Worm (Caenorhabditis elegans) whole organism, young adult: Measurements from ENCODE around the gene C16C8.7.

Source experiments
- B0336.3 ChIP-seq: fragments of 200-800 bp; sonication (Bioruptor generic); IDR thresholded peaks from 2 replicates; pipeline ENCODE4 v1.3.6; 2022; ENCODE audit warnings: missing genetic modification characterization, missing compliant biosample characterization
- F22D6.2 ChIP-seq: sonication (generic microtip); optimal IDR thresholded peaks from 2 replicates; lab custom pipeline; 2016; ENCODE audit warnings: mild to moderate bottlenecking, missing genetic modification characterization, missing compliant biosample characterization
- F23B12.7 ChIP-seq: sonication (generic microtip); optimal IDR thresholded peaks from 2 replicates; lab custom pipeline; 2017; ENCODE audit warnings: missing genetic modification characterization, mild to moderate bottlenecking, missing compliant biosample characterization, antibody characterized with exemption, moderate library complexity; ENCODE audit not compliant: insufficient read depth
- F33H1.4 ChIP-seq: fragments of 200-800 bp; sonication (Bioruptor generic); IDR thresholded peaks from 2 replicates; pipeline ENCODE4 v1.3.6; 2022; ENCODE audit warnings: missing genetic modification reagents, missing genetic modification characterization, missing compliant biosample characterization
- F55B11.4 ChIP-seq: sonication (generic microtip); optimal IDR thresholded peaks from 2 replicates; lab custom pipeline; 2016; ENCODE audit warnings: missing compliant biosample characterization, missing genetic modification characterization, borderline replicate concordance; ENCODE audit not compliant: insufficient read depth
- F57A8.1 ChIP-seq: fragments of 200-800 bp; sonication (Bioruptor generic); optimal IDR thresholded peaks from 2 replicates; lab custom pipeline; 2018; ENCODE audit warnings: mild to moderate bottlenecking, missing genetic modification characterization, moderate library complexity, missing compliant biosample characterization
- K11D2.4 ChIP-seq: fragments of 200-800 bp; sonication (Bioruptor generic); IDR thresholded peaks from 2 replicates; pipeline ENCODE4 v1.3.6; 2022; ENCODE audit warnings: missing genetic modification reagents, missing genetic modification characterization, missing compliant biosample characterization
- K12H6.12 ChIP-seq: fragments of 200-800 bp; sonication (Bioruptor generic); optimal IDR thresholded peaks from 2 replicates; lab custom pipeline; 2018; ENCODE audit warnings: mild to moderate bottlenecking, missing genetic modification characterization, missing compliant biosample characterization
- ZK185.1 ChIP-seq: sonication (generic microtip); optimal IDR thresholded peaks from 2 replicates; lab custom pipeline; 2016; ENCODE audit warnings: mild to moderate bottlenecking, missing genetic modification characterization, missing compliant biosample characterization; ENCODE audit not compliant: poor library complexity, severe bottlenecking
- aptf-2 ChIP-seq: fragments of 200-800 bp; sonication (Bioruptor generic); conservative IDR thresholded peaks from 2 replicates; pipeline ENCODE4 v1.3.6; 2022; ENCODE audit warnings: missing genetic modification reagents, missing genetic modification characterization, missing compliant biosample characterization
- aptf-3 ChIP-seq: fragments of 200-800 bp; sonication (Bioruptor generic); IDR thresholded peaks from 2 replicates; pipeline ENCODE4 v1.3.6; 2022; ENCODE audit warnings: missing genetic modification characterization, missing compliant biosample characterization
- attf-3 ChIP-seq: fragments of 200-800 bp; sonication (Bioruptor generic); conservative IDR thresholded peaks from 2 replicates; pipeline ENCODE4 v1.3.6; 2022; ENCODE audit warnings: missing genetic modification reagents, missing genetic modification characterization, missing compliant biosample characterization
- attf-6 ChIP-seq: fragments of 200-800 bp; sonication (Bioruptor generic); IDR thresholded peaks from 2 replicates; pipeline ENCODE4 v1.3.6; 2022; ENCODE audit warnings: missing genetic modification reagents, missing genetic modification characterization, missing compliant biosample characterization
- ceh-27 ChIP-seq: fragments of 200-800 bp; sonication (Bioruptor generic); optimal IDR thresholded peaks from 2 replicates; lab custom pipeline; 2018; ENCODE audit warnings: mild to moderate bottlenecking, missing genetic modification characterization, moderate library complexity, missing compliant biosample characterization
- ceh-40 ChIP-seq: fragments of 200-800 bp; sonication (Bioruptor generic); IDR thresholded peaks from 2 replicates; pipeline ENCODE4 v1.3.6; 2022; ENCODE audit warnings: missing genetic modification characterization, missing compliant biosample characterization
- dox-1 ChIP-seq: fragments of 200-800 bp; sonication (Bioruptor generic); IDR thresholded peaks from 2 replicates; pipeline ENCODE4 v1.3.6; 2022; ENCODE audit warnings: missing genetic modification reagents, missing genetic modification characterization, missing compliant biosample characterization
- dpl-1 ChIP-seq: fragments of 150-350 bp; optimal IDR thresholded peaks from 2 replicates; lab custom pipeline; 2014; ENCODE audit warnings: missing biosample characterization, missing genetic modification reagents, missing genetic modification characterization
- egrh-3 ChIP-seq: fragments of 200-800 bp; sonication (Bioruptor generic); IDR thresholded peaks from 2 replicates; pipeline ENCODE4 v1.3.6; 2022; ENCODE audit warnings: missing genetic modification reagents, missing genetic modification characterization, missing compliant biosample characterization
- gei-17 ChIP-seq: fragments of 200-800 bp; sonication (Bioruptor generic); optimal IDR thresholded peaks from 2 replicates; lab custom pipeline; 2018; ENCODE audit warnings: mild to moderate bottlenecking, missing genetic modification characterization, missing compliant biosample characterization
- him-1 ChIP-seq: sonication (generic microtip); optimal IDR thresholded peaks from 2 replicates; lab custom pipeline; 2016; ENCODE audit warnings: missing genotype, missing genetic modification reagents, missing genetic modification characterization, missing compliant biosample characterization
- hlh-12 ChIP-seq: sonication (generic microtip); optimal IDR thresholded peaks from 2 replicates; lab custom pipeline; 2016; ENCODE audit warnings: missing genetic modification characterization, missing compliant biosample characterization
- hrde-1 ChIP-seq: sonication (generic microtip); optimal IDR thresholded peaks from 2 replicates; lab custom pipeline; 2016; ENCODE audit warnings: missing genetic modification characterization, mild to moderate bottlenecking, missing compliant biosample characterization, moderate library complexity, missing genotype, missing genetic modification reagents, borderline replicate concordance
- let-526 ChIP-seq: fragments of 200-800 bp; sonication (Bioruptor generic); IDR thresholded peaks from 2 replicates; pipeline ENCODE4 v1.3.6; 2022; ENCODE audit warnings: missing genetic modification reagents, missing genetic modification characterization, missing compliant biosample characterization
- lir-1 ChIP-seq: fragments of 200-800 bp; sonication (Bioruptor generic); conservative IDR thresholded peaks from 2 replicates; pipeline ENCODE4 v1.3.6; 2022; ENCODE audit warnings: missing genetic modification reagents, missing genetic modification characterization, missing compliant biosample characterization
- madf-3 ChIP-seq: fragments of 200-800 bp; sonication (Bioruptor generic); IDR thresholded peaks from 2 replicates; pipeline ENCODE4 v1.3.6; 2022; ENCODE audit warnings: missing genetic modification reagents, missing genetic modification characterization, missing compliant biosample characterization
- mcd-1 ChIP-seq: fragments of 200-800 bp; sonication (Bioruptor generic); IDR thresholded peaks from 2 replicates; pipeline ENCODE4 v1.3.6; 2022; ENCODE audit warnings: missing genetic modification reagents, missing genetic modification characterization, missing compliant biosample characterization
- mes-4 ChIP-seq: sonication (generic microtip); optimal IDR thresholded peaks from 2 replicates; lab custom pipeline; 2016; ENCODE audit warnings: missing genotype, missing genetic modification characterization, missing compliant biosample characterization
- nfyb-1 ChIP-seq: fragments of 200-800 bp; sonication (Bioruptor generic); IDR thresholded peaks from 2 replicates; pipeline ENCODE4 v1.3.6; 2022; ENCODE audit warnings: missing genetic modification reagents, missing genetic modification characterization, missing compliant biosample characterization
- nhr-120 ChIP-seq: fragments of 200-800 bp; sonication (Bioruptor generic); IDR thresholded peaks from 2 replicates; pipeline ENCODE4 v1.3.6; 2022; ENCODE audit warnings: missing genetic modification characterization, missing compliant biosample characterization
- nhr-179 ChIP-seq: sonication (generic microtip); optimal IDR thresholded peaks from 2 replicates; lab custom pipeline; 2016; ENCODE audit warnings: mild to moderate bottlenecking, missing genetic modification characterization, missing compliant biosample characterization
- nhr-27 ChIP-seq: fragments of 200-800 bp; sonication (Bioruptor generic); optimal IDR thresholded peaks from 2 replicates; lab custom pipeline; 2018; ENCODE audit warnings: mild to moderate bottlenecking, missing genetic modification characterization, moderate library complexity, missing compliant biosample characterization
- nhr-80 ChIP-seq: sonication (generic microtip); optimal IDR thresholded peaks from 2 replicates; lab custom pipeline; 2016; ENCODE audit warnings: missing genetic modification characterization, missing compliant biosample characterization
- rcor-1 ChIP-seq: fragments of 200-800 bp; sonication (Bioruptor generic); IDR thresholded peaks from 2 replicates; pipeline ENCODE4 v1.3.6; 2022; ENCODE audit warnings: missing genetic modification reagents, missing genetic modification characterization, missing compliant biosample characterization
- sdz-38 ChIP-seq: sonication (generic microtip); optimal IDR thresholded peaks from 2 replicates; lab custom pipeline; 2016; ENCODE audit warnings: missing genotype, missing genetic modification characterization, missing compliant biosample characterization
- sea-2 ChIP-seq: fragments of 200-800 bp; sonication (Bioruptor generic); IDR thresholded peaks from 2 replicates; pipeline ENCODE4 v1.3.6; 2022; ENCODE audit warnings: missing genetic modification characterization, missing compliant biosample characterization
- snpc-4 ChIP-seq, 5 experiments: fragments of 150-350 bp in 1 of 5; sonication (generic microtip) in 4 of 5; optimal IDR thresholded peaks; 2 replicates each; lab custom pipeline; 2014 to 2018; ENCODE audit warnings: missing genetic modification characterization in 5 of 5, missing biosample characterization in 3 of 5, antibody characterized with exemption in 2 of 5, mild to moderate bottlenecking in 2 of 5, missing compliant biosample characterization in 2 of 5, missing genotype in 2 of 5, moderate library complexity in 2 of 5, missing genetic modification reagents in 1 of 5
- unc-130 ChIP-seq: sonication (generic microtip); optimal IDR thresholded peaks from 2 replicates; lab custom pipeline; 2016; ENCODE audit warnings: missing genetic modification reagents, missing genetic modification characterization, missing compliant biosample characterization
- unc-62 ChIP-seq: fragments of 150-350 bp; optimal IDR thresholded peaks from 2 replicates; lab custom pipeline; 2014; ENCODE audit warnings: missing biosample characterization, missing genetic modification reagents, missing genetic modification characterization
- zfh-2 ChIP-seq: fragments of 200-800 bp; sonication (Bioruptor generic); conservative IDR thresholded peaks from 2 replicates; pipeline ENCODE4 v1.3.6; 2022; ENCODE audit warnings: missing genetic modification reagents, missing genetic modification characterization, missing compliant biosample characterization
- zim-3 ChIP-seq: sonication (generic microtip); optimal IDR thresholded peaks from 2 replicates; lab custom pipeline; 2017; ENCODE audit warnings: mild to moderate bottlenecking, missing genetic modification characterization, moderate library complexity, missing compliant biosample characterization
- ztf-18 ChIP-seq: sonication (generic microtip); optimal IDR thresholded peaks from 2 replicates; lab custom pipeline; 2016; ENCODE audit warnings: missing genotype, mild to moderate bottlenecking, missing genetic modification characterization, missing compliant biosample characterization
- ztf-25 ChIP-seq: fragments of 200-800 bp; sonication (Bioruptor generic); IDR thresholded peaks from 2 replicates; pipeline ENCODE4 v1.3.6; 2022; ENCODE audit warnings: missing genetic modification reagents, missing genetic modification characterization, missing compliant biosample characterization
- ztf-28 ChIP-seq: fragments of 200-800 bp; sonication (Bioruptor generic); IDR thresholded peaks from 2 replicates; pipeline ENCODE4 v1.3.6; 2022; ENCODE audit warnings: missing genetic modification reagents, missing genetic modification characterization, missing compliant biosample characterization

The C16C8.7 gene

ce11 chrII:3439244-3439698 is 20.7 kb downstream of the C16C8.7 start (continued):
- TF ChIP-seq madf-3 (GFP tag; lab: Robert Waterston, UW) (no peak), gei-17 (peak; percentile 46), attf-3 (GFP tag; lab: Robert Waterston, UW) (no peak), dox-1 (GFP tag; lab: Robert Waterston, UW) (peak; percentile 92), F55B11.4 (tag; lab: Kevin White, UChicago) (no peak), hrde-1 (tag; lab: Kevin White, UChicago) (peak; percentile 51), lir-1 (GFP tag; lab: Robert Waterston, UW) (no peak), aptf-2 (GFP tag; lab: Robert Waterston, UW) (peak; percentile 43; the same call in 1 of the 2 replicates), aptf-3 (GFP tag; lab: Robert Waterston, UW) (0 out of 2 replicates have a peak, but pooled peaks have one; percentile 37), F23B12.7 (tag; lab: Kevin White, UChicago) (no peak), F33H1.4 (GFP tag; lab: Robert Waterston, UW) (0 out of 2 replicates have a peak, but pooled peaks have one; percentile 32), attf-6 (0 out of 2 replicates have a peak, but pooled peaks have one; percentile 39), ZK185.1 (no peak), sea-2 (GFP tag; lab: Robert Waterston, UW) (no peak), nhr-80 (tag; lab: Kevin White, UChicago) (peak; percentile 79), K12H6.12 (tag; lab: Kevin White, UChicago) (peak; percentile 44), hlh-12 (no peak)
- TF ChIP-seq, all 124 proteins: peak for 80

ce11 chrII:3438280-3438679 is 21.7 kb downstream of the C16C8.7 start:
- no peak for TF ChIP-seq rcor-1 (GFP tag; lab: Robert Waterston, UW)
- TF ChIP-seq nhr-179 (tag; lab: Kevin White, UChicago) = no peak
- TF ChIP-seq nhr-27 (tag; lab: Kevin White, UChicago) = no peak
- TF ChIP-seq ceh-40 (GFP tag; lab: Robert Waterston, UW) = no peak
- no peak for TF ChIP-seq nhr-120
- TF ChIP-seq zim-3 (tag; lab: Kevin White, UChicago) = no peak
- no peak for TF ChIP-seq nhr-80 (tag; lab: Kevin White, UChicago)
- TF ChIP-seq K11D2.4 (GFP tag; lab: Robert Waterston, UW) = no peak
- TF ChIP-seq F57A8.1 (GFP tag; lab: Kevin White, UChicago) = no peak
- no peak for TF ChIP-seq B0336.3 (GFP tag; lab: Robert Waterston, UW)
- no peak for TF ChIP-seq F33H1.4 (GFP tag; lab: Robert Waterston, UW)
- TF ChIP-seq mes-4 = no peak
- TF ChIP-seq ceh-27 (GFP tag; lab: Kevin White, UChicago) = no peak
- TF ChIP-seq hrde-1 (tag; lab: Kevin White, UChicago) = no peak
- no peak for TF ChIP-seq unc-62 (GFP tag; lab: Kevin White, UChicago)
- TF ChIP-seq mcd-1 (GFP tag; lab: Robert Waterston, UW) = no peak
- TF ChIP-seq, all 124 proteins: peak for 0

ce11 chrII:3437393-3437792 is 22.6 kb downstream of the C16C8.7 start:
- TF ChIP-seq egrh-3 (GFP tag; lab: Robert Waterston, UW) (peak; percentile 43; the same call in 1 of the 2 replicates), him-1 (no peak), aptf-3 (GFP tag; lab: Robert Waterston, UW) (0 out of 2 replicates have a peak, but pooled peaks have one; percentile 46), zfh-2 (peak; percentile 58)
- TF ChIP-seq, all 124 proteins: peak for 3

- TF ChIP-seq mcd-1 (GFP tag; lab: Robert Waterston, UW) (no peak), dpl-1 (GFP tag; lab: Kevin White, UChicago) (no peak), sdz-38 (no peak), zfh-2 (no peak), ztf-25 (GFP tag; lab: Robert Waterston, UW) (no peak), ztf-28 (GFP tag; lab: Robert Waterston, UW) (no peak), nfyb-1 (GFP tag; lab: Robert Waterston, UW) (no peak), lir-1 (GFP tag; lab: Robert Waterston, UW) (no peak), snpc-4 (GFP tag; optimal IDR thresholded peaks at IDR 0.05; lab: Kevin White, UChicago) (no peak), snpc-4 (tag; optimal IDR thresholded peaks at IDR 0.05; lab: Kevin White, UChicago) (no peak), ztf-18 (tag; lab: Kevin White, UChicago) (no peak), unc-130 (GFP tag; lab: Kevin White, UChicago) (no peak), let-526 (GFP tag; lab: Robert Waterston, UW) (no peak), F22D6.2 (tag; lab: Kevin White, UChicago) (no peak)
These were observed 23.5 kb downstream of the C16C8.7 start, which contains the start of gene skpo-2 for ce11 chrII:3436412-3436811. Gene skpo-2, minus strand, starts transcription at chrII:3436512.
